Worm (Caenorhabditis elegans): ENCODE measurements around the gene Y50D4C.3.

Y50D4C.3 gene

DNA sequence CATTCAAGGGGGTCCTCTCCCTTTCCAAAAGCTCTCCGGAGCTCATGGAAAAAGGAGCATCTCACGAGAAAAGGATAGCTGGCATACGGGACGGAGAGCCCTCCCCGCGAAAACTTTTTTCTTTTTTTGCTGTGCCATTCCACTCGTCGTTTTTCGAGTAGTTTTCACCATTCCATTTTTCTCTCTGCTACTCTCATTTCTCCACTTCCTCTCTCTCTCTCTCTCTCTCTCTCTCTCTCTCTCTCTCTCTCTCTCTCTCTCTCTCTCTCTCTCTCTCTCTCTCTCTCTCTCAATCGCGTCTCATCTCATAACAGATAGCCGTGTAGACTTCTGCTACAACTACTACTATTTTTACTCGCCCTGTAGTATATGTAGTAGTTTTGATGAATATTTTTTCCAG, 34.7 kb upstream of the Y50D4C.3 start:
- TF ChIP-seq hlh-13 (GFP tag; optimal IDR thresholded peaks at IDR 0.05), result peak; percentile 27
- TF ChIP-seq nfya-1 (tag; optimal IDR thresholded peaks at IDR 0.05), result peak; percentile 42
- TF ChIP-seq elt-4 (tag; optimal IDR thresholded peaks at IDR 0.05), result no peak

DNA sequence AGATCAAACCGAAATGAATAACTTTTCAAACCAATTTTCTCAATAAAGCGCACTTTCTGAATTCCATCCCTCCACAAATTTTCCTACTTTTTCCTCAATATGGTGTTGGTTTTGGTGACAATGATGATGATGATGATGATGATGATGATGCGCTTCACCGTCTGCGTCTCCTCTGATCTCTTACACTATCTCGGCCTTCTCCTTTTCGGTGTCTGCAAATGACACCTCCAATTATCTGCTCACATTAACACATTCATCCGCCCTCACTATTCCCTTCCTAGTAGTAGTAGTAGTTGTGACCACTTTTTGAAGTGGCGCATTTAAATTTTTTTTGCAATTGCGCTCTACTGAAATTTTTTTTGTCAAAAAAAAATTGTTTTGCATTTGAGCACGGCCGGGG, 33.6 kb upstream of the Y50D4C.3 start:
- TF ChIP-seq unc-55 (GFP tag; optimal IDR thresholded peaks at IDR 0.05), result peak; percentile 42
- no peak for TF ChIP-seq pha-2 (tag; optimal IDR thresholded peaks at IDR 0.05)
- TF ChIP-seq ceh-31 (tag; optimal IDR thresholded peaks at IDR 0.05), result peak; percentile 21

DNA sequence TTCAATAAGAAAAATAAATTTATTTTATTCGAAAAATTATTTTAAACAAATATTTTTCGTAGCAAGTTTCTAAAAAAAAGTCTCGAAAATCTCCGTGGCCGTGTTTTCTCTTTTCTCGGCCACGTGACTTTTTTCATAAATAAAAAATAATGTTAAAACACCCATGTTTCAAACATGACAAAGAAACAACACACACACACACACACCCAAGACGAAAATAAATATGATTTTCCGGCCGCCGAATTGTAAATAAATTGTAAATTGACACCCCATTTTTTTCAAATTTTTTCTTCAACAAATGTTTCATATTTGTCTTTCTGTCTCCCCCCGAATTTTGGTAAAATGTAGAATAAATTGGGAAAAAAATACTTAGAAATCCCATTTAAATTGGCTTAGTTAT, 32.8 kb upstream of the Y50D4C.3 start:
- no peak for TF ChIP-seq fax-1 (tag; optimal IDR thresholded peaks at IDR 0.05)
- TF ChIP-seq madf-2 (tag; optimal IDR thresholded peaks at IDR 0.05), result no peak
- TF ChIP-seq pha-4 (tag; optimal IDR thresholded peaks at IDR 0.05), result no peak
- TF ChIP-seq pros-1 (tag; optimal IDR thresholded peaks at IDR 0.05), result no peak
- TF ChIP-seq sdc-2 (tag; optimal IDR thresholded peaks at IDR 0.05), result no peak
- no peak for TF ChIP-seq ceh-24 (tag; optimal IDR thresholded peaks at IDR 0.05)
- no peak for TF ChIP-seq lin-11 (tag; optimal IDR thresholded peaks at IDR 0.05)
- no peak for TF ChIP-seq ztf-16 (tag; optimal IDR thresholded peaks at IDR 0.05)
- no peak for TF ChIP-seq pax-1 (tag; optimal IDR thresholded peaks at IDR 0.05)

DNA sequence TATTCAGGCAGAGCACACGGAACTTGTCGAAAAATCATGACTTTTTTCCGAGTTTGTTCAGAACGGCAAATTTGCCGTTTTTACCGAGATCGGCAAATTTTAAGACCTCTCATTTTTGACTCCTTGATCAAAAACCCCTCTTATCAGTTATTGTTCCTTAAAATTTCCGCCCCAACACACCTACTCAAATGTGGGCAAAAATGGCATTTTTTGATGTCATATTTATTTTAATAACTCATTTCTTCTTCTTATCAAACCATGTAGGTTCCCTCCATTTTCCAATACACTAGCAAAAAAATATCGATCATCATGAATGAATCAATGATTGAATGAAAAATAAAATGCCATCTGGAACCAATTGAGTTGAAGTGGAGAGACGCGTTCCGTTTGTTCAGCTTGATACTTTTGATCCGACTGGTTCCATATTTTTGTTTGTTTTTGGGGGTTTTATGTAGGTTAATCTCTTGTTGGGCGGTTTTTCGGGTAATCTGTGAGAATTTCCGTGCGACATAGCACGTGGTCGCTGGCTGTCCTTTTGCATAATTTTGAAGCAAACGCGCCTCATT, 31.5 kb upstream of the Y50D4C.3 start:
- TF ChIP-seq fax-1 (tag; optimal IDR thresholded peaks at IDR 0.05) (no peak), T23F11.4 (GFP tag; optimal IDR thresholded peaks at IDR 0.05) (no peak), K09A11.1 (tag; optimal IDR thresholded peaks at IDR 0.05; ENCODE audit: insufficient read depth) (no peak), nhr-11 (tag; optimal IDR thresholded peaks at IDR 0.05) (no peak), unc-86 (tag; optimal IDR thresholded peaks at IDR 0.05) (no peak), Y22D7AL.16 (tag; optimal IDR thresholded peaks at IDR 0.05) (no peak), nfya-1 (tag; optimal IDR thresholded peaks at IDR 0.05) (no peak), hlh-15 (tag; optimal IDR thresholded peaks at IDR 0.05) (no peak), ceh-24 (tag; optimal IDR thresholded peaks at IDR 0.05) (no peak), elt-4 (tag; optimal IDR thresholded peaks at IDR 0.05) (no peak), ceh-2 (tag; optimal IDR thresholded peaks at IDR 0.05) (no peak), ahr-1 (tag; optimal IDR thresholded peaks at IDR 0.05) (no peak), tbx-2 (tag; optimal IDR thresholded peaks at IDR 0.05) (no peak), pha-4 (tag; optimal IDR thresholded peaks at IDR 0.05) (no peak), rnt-1 (tag; optimal IDR thresholded peaks at IDR 0.05) (no peak), ceh-9 (tag; optimal IDR thresholded peaks at IDR 0.05) (no peak), pat-9 (tag; optimal IDR thresholded peaks at IDR 0.05) (no peak), unc-42 (tag; optimal IDR thresholded peaks at IDR 0.05) (no peak), ceh-18 (tag; optimal IDR thresholded peaks at IDR 0.05) (no peak), dve-1 (tag; optimal IDR thresholded peaks at IDR 0.05) (no peak)

DNA sequence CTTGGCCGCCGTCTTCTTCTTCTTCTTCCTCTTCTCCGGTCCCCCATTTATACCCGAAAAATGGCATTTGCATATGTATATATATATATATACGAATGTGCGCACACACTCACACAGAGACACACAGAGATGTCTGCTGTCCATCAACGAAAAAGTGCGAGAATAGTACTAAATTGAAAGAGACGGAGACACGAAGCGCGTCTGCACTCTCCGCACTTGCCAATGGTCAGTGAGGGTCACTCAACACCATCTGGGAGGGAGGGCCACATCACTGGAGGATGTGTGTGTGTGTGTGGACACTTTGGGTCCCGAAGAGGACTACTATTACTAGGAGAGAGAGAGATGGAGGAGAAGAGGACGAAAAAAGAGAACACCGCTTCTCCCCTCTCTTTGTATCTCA, 30.1 kb upstream of the Y50D4C.3 start:
- no peak for TF ChIP-seq hlh-13 (GFP tag; optimal IDR thresholded peaks at IDR 0.05)
- TF ChIP-seq elt-2 (tag; optimal IDR thresholded peaks at IDR 0.05), result peak; percentile 21
- peak; percentile 69 for TF ChIP-seq F13H6.1 (tag; optimal IDR thresholded peaks at IDR 0.05)
- peak; percentile 18 for TF ChIP-seq ceh-18 (tag; optimal IDR thresholded peaks at IDR 0.05)
- TF ChIP-seq hlh-6 (tag; optimal IDR thresholded peaks at IDR 0.05), result no peak
- TF ChIP-seq lim-6 (tag; optimal IDR thresholded peaks at IDR 0.05), result no peak
- TF ChIP-seq dve-1 (tag; optimal IDR thresholded peaks at IDR 0.05), result no peak
- TF ChIP-seq ceh-14 (tag; optimal IDR thresholded peaks at IDR 0.05), result no peak
- TF ChIP-seq ceh-22 (tag; optimal IDR thresholded peaks at IDR 0.05), result no peak
- no peak for TF ChIP-seq pat-9 (tag; optimal IDR thresholded peaks at IDR 0.05)
- TF ChIP-seq dmd-4 (tag; optimal IDR thresholded peaks at IDR 0.05; ENCODE audit: borderline replicate concordance), result no peak
- no peak for TF ChIP-seq pha-4 (tag; optimal IDR thresholded peaks at IDR 0.05)
- TF ChIP-seq ceh-9 (tag; optimal IDR thresholded peaks at IDR 0.05), result no peak
- no peak for TF ChIP-seq ztf-16 (tag; optimal IDR thresholded peaks at IDR 0.05)
- TF ChIP-seq tbx-2 (tag; optimal IDR thresholded peaks at IDR 0.05), result peak; percentile 30
- TF ChIP-seq eyg-1 (tag; optimal IDR thresholded peaks at IDR 0.05), result peak; percentile 49
- no peak for TF ChIP-seq lin-11 (tag; optimal IDR thresholded peaks at IDR 0.05)
- no peak for TF ChIP-seq elt-4 (tag; optimal IDR thresholded peaks at IDR 0.05)
- TF ChIP-seq ceh-2 (tag; optimal IDR thresholded peaks at IDR 0.05), result peak; percentile 37
- TF ChIP-seq mec-3 (tag; optimal IDR thresholded peaks at IDR 0.05; ENCODE audit: borderline replicate concordance), result no peak
- TF ChIP-seq zip-5 (tag; optimal IDR thresholded peaks at IDR 0.05), result no peak
- TF ChIP-seq hlh-30 (tag; optimal IDR thresholded peaks at IDR 0.05; ENCODE audit: insufficient read depth), result peak; percentile 34
- no peak for TF ChIP-seq ttx-3 (tag; optimal IDR thresholded peaks at IDR 0.05)
- no peak for TF ChIP-seq K09A11.1 (tag; optimal IDR thresholded peaks at IDR 0.05; ENCODE audit: insufficient read depth)
- no peak for TF ChIP-seq K02D7.2 (tag; optimal IDR thresholded peaks at IDR 0.05)
- peak; percentile 28 for TF ChIP-seq pha-2 (tag; optimal IDR thresholded peaks at IDR 0.05)
- TF ChIP-seq syd-9 (tag; optimal IDR thresholded peaks at IDR 0.05), result peak; percentile 18
